Worm (Caenorhabditis elegans): ENCODE data around the gene cpin-1.

Gene cpin-1

ce11 chrIV:9477135-9477928 lies 26.9 kb downstream of the cpin-1 start, which contains the start of gene wrt-3 (continued):
- TF ChIP-seq jun-1 (tag; optimal IDR thresholded peaks at IDR 0.05), result no peak
- TF ChIP-seq snu-23 (GFP tag; optimal IDR thresholded peaks at IDR 0.05), result peak; percentile 56
- no peak for TF ChIP-seq isw-1 (GFP tag; IDR thresholded peaks at IDR 0.05)
- no peak for TF ChIP-seq sptf-1 (tag; optimal IDR thresholded peaks at IDR 0.05)
- TF ChIP-seq efl-3 (GFP tag; optimal IDR thresholded peaks at IDR 0.05), result no peak
- no peak for TF ChIP-seq nhr-28 (tag; optimal IDR thresholded peaks at IDR 0.05)
- TF ChIP-seq nhr-237 (tag; optimal IDR thresholded peaks at IDR 0.05), result no peak
- no peak for TF ChIP-seq nhr-84 (tag; optimal IDR thresholded peaks at IDR 0.05)
- no peak for TF ChIP-seq lin-15B (tag; optimal IDR thresholded peaks at IDR 0.05)
- no peak for TF ChIP-seq unc-62 (GFP tag; optimal IDR thresholded peaks at IDR 0.05)
- TF ChIP-seq dpl-1 (GFP tag; optimal IDR thresholded peaks at IDR 0.05), result peak in 1 of 3 experiments; percentile 29
- TF ChIP-seq ama-1 (optimal IDR thresholded peaks at IDR 0.05), result no peak
- peak; percentile 9 for TF ChIP-seq fkh-8 (tag; optimal IDR thresholded peaks at IDR 0.05)
- TF ChIP-seq unc-86 (tag; optimal IDR thresholded peaks at IDR 0.05), result no peak
- no peak for TF ChIP-seq unc-130 (tag; optimal IDR thresholded peaks at IDR 0.05)

ce11 chrIV:9480936-9481335 lies 30.5 kb downstream of the cpin-1 start, which contains the start of gene cng-3:
Gene cng-3 (minus strand): TSS chrIV:9481037.
- no peak for TF ChIP-seq ceh-63 (GFP tag; optimal IDR thresholded peaks at IDR 0.05)
- TF ChIP-seq elt-3 (tag; optimal IDR thresholded peaks at IDR 0.05), result no peak
- no peak for TF ChIP-seq unc-30 (tag; optimal IDR thresholded peaks at IDR 0.05)
- TF ChIP-seq hlh-4 (tag; optimal IDR thresholded peaks at IDR 0.05), result no peak
- TF ChIP-seq pax-3 (tag; optimal IDR thresholded peaks at IDR 0.05), result peak; percentile 18
- TF ChIP-seq mef-2 (tag; optimal IDR thresholded peaks at IDR 0.05), result no peak
- TF ChIP-seq xbp-1 (tag; optimal IDR thresholded peaks at IDR 0.05), result no peak
- no peak for TF ChIP-seq irx-1 (tag; optimal IDR thresholded peaks at IDR 0.05)
- no peak for TF ChIP-seq elt-2 (tag; optimal IDR thresholded peaks at IDR 0.05)
- TF ChIP-seq snpc-4 (tag; optimal IDR thresholded peaks at IDR 0.05), result no peak
- TF ChIP-seq nhr-47 (tag; optimal IDR thresholded peaks at IDR 0.05), result no peak
- peak; percentile 93 for TF ChIP-seq dsc-1 (tag; optimal IDR thresholded peaks at IDR 0.05)
- peak; percentile 15 for TF ChIP-seq fkh-8 (tag; optimal IDR thresholded peaks at IDR 0.05)
- TF ChIP-seq C34B4.2 (tag; optimal IDR thresholded peaks at IDR 0.05), result no peak
- TF ChIP-seq isw-1 (GFP tag; IDR thresholded peaks at IDR 0.05), result no peak
- no peak for TF ChIP-seq efl-1 (optimal IDR thresholded peaks at IDR 0.05)
- TF ChIP-seq efl-1 (GFP tag; optimal IDR thresholded peaks at IDR 0.05 in 1 of 2), result no peak
- TF ChIP-seq tlp-1 (tag; optimal IDR thresholded peaks at IDR 0.05), result no peak
- TF ChIP-seq ces-1 (GFP tag; optimal IDR thresholded peaks at IDR 0.05), result no peak
- TF ChIP-seq nhr-11 (tag; optimal IDR thresholded peaks at IDR 0.05), result no peak
- TF ChIP-seq ets-5 (GFP tag; IDR thresholded peaks at IDR 0.05), result no peak
- no peak for TF ChIP-seq ama-1 (optimal IDR thresholded peaks at IDR 0.05)
- TF ChIP-seq nhr-84 (tag; optimal IDR thresholded peaks at IDR 0.05), result no peak

ce11 chrIV:9485040-9485439 lies 34.6 kb downstream of the cpin-1 start, which contains the start of gene gadr-2:
Gene gadr-2 (minus strand): TSS chrIV:9485140.
- no peak for TF ChIP-seq nhr-20 (tag; optimal IDR thresholded peaks at IDR 0.05)
- no peak for TF ChIP-seq skn-1 (tag; optimal IDR thresholded peaks at IDR 0.05)

ce11 chrIV:9485972-9486371 lies 35.5 kb downstream of the cpin-1 start, which contains the start of gene sru-2:
Gene sru-2 (plus strand): TSS chrIV:9486272.
- no peak for TF ChIP-seq zag-1 (tag; optimal IDR thresholded peaks at IDR 0.05)
- peak; percentile 26 for TF ChIP-seq fkh-8 (tag; optimal IDR thresholded peaks at IDR 0.05)

Measured in whole organism, L1 larva.